Worm (Caenorhabditis elegans) whole organism, early embryonic: ENCODE results near the gene F32D1.3.

ENCODE experiments used
- ama-1 ChIP-seq: fragments of 150-350 bp; optimal IDR thresholded peaks from 2 replicates; lab custom pipeline; 2014
- ceh-36 ChIP-seq: sonication (generic microtip); optimal IDR thresholded peaks from 2 replicates; lab custom pipeline; 2016; ENCODE audit warnings: missing genetic modification characterization, inconsistent platforms, missing compliant biosample characterization
- scrt-1 ChIP-seq: fragments of 200-800 bp; sonication (Bioruptor generic); IDR thresholded peaks from 2 replicates; pipeline ENCODE4 v1.3.6; 2022; ENCODE audit warnings: missing genetic modification characterization, missing compliant biosample characterization
- sea-1 ChIP-seq: fragments of 200-800 bp; sonication (Bioruptor generic); conservative IDR thresholded peaks from 2 replicates; pipeline ENCODE4 v1.3.6; 2022; ENCODE audit warnings: missing genetic modification characterization, missing compliant biosample characterization
- tbx-37 ChIP-seq: fragments of 200-800 bp; sonication (Bioruptor generic); conservative IDR thresholded peaks from 2 replicates; pipeline ENCODE4 v1.3.6; 2022; ENCODE audit warnings: missing genetic modification reagents, missing genetic modification characterization, missing compliant biosample characterization

DNA sequence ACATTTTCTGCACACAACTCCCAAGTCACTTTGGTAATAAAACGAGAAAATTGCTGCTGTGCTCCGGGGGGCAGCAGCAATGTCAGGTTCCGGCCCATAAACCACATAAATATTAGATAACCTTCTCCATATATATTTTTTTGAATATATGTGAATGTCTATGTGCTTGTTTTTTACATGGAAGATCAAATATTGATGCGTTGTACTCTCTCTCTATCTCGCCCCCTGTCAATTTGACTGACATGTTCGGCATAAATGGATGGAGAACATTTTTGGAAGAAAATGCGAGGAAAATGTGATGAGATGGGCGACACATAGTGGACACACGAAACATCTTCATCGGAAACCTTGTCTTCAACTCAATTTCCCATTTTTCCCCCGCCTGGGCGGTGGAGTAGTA, 1.4 kb downstream of the F32D1.3 start:
- TF ChIP-seq ama-1 (lab: Kevin White, UChicago), result no peak
- no peak for TF ChIP-seq scrt-1 (GFP tag; lab: Robert Waterston, UW)
- TF ChIP-seq sea-1 (GFP tag; lab: Robert Waterston, UW), result no peak
- TF ChIP-seq ceh-36 (tag; lab: Kevin White, UChicago), result no peak
- no peak for TF ChIP-seq tbx-37 (GFP tag; lab: Robert Waterston, UW)
